Fruit fly (Drosophila melanogaster): ENCODE data around the gene hng3.

The hng3 gene

dm6 chr3L:701798-702635, 53.3 kb downstream of the hng3 start:
- no peak for TF ChIP-seq noc (tag; optimal IDR thresholded peaks at IDR 0.05)

dm6 chr3L:700160-700917, 55.0 kb downstream of the hng3 start:
- TF ChIP-seq noc (tag; optimal IDR thresholded peaks at IDR 0.05), result peak; percentile 43

- no peak for TF ChIP-seq noc (tag; optimal IDR thresholded peaks at IDR 0.05)
Measured at dm6 chr3L:699368-700150, 55.7 kb downstream of the hng3 start.

- no peak for TF ChIP-seq noc (tag; optimal IDR thresholded peaks at IDR 0.05)
Measured at dm6 chr3L:698748-699367, 56.4 kb downstream of the hng3 start, which contains the start of gene CG13894. TSS of gene CG13894 (minus strand) at chr3L:699144.

- TF ChIP-seq noc (tag; optimal IDR thresholded peaks at IDR 0.05), result no peak
Measured at dm6 chr3L:697724-698123, 57.6 kb downstream of the hng3 start.

dm6 chr3L:697055-697427, 58.2 kb downstream of the hng3 start:
- no peak for TF ChIP-seq noc (tag; optimal IDR thresholded peaks at IDR 0.05)

dm6 chr3L:696404-697054, 58.8 kb downstream of the hng3 start:
- TF ChIP-seq noc (tag; optimal IDR thresholded peaks at IDR 0.05), result peak; percentile 85

- no peak for TF ChIP-seq noc (tag; optimal IDR thresholded peaks at IDR 0.05)
Measured at dm6 chr3L:695510-695909, 59.8 kb downstream of the hng3 start.

- no peak for TF ChIP-seq noc (tag; optimal IDR thresholded peaks at IDR 0.05)
Measured at dm6 chr3L:692699-693098, 62.6 kb downstream of the hng3 start, which contains the start of gene Vti1a. TSS of gene Vti1a (minus strand) at chr3L:692919.

- no peak for TF ChIP-seq noc (tag; optimal IDR thresholded peaks at IDR 0.05)
Measured at dm6 chr3L:690031-690686, 65.1 kb downstream of the hng3 start, which contains the start of the genes CG32483 and RabX6. TSS of gene CG32483 (minus strand) at chr3L:690081. TSS of gene RabX6 (plus strand) at chr3L:690517.

dm6 chr3L:687858-688257, 67.4 kb downstream of the hng3 start, which contains the start of gene hiro:
TSS of gene hiro (minus strand) at chr3L:687958.
- TF ChIP-seq noc (tag; optimal IDR thresholded peaks at IDR 0.05), result peak; percentile 21
